Worm (Caenorhabditis elegans) whole organism, L4 larva: ENCODE data around the gene ZK813.2.

Source experiments
- F10B5.3 ChIP-seq: sonication (generic microtip); optimal IDR thresholded peaks from 2 replicates; lab custom pipeline; 2016; ENCODE audit warnings: mild to moderate bottlenecking, missing genetic modification characterization, missing compliant biosample characterization
- Y105C5A.15 ChIP-seq: fragments of 200-800 bp; sonication (Bioruptor generic); IDR thresholded peaks from 2 replicates; pipeline ENCODE4 v1.3.6; 2022; ENCODE audit warnings: missing genetic modification characterization, missing compliant biosample characterization
- Y48G9A.11 ChIP-seq: fragments of 200-800 bp; sonication (Bioruptor generic); IDR thresholded peaks from 2 replicates; pipeline ENCODE4 v1.3.6; 2022; ENCODE audit warnings: missing genetic modification reagents, missing genetic modification characterization, missing compliant biosample characterization
- ces-1 ChIP-seq: fragments of 150-350 bp; sonication (generic microtip); optimal IDR thresholded peaks from 4 replicates; lab custom pipeline; 2014; ENCODE audit warnings: missing biosample characterization, missing genetic modification reagents, missing genetic modification characterization
- cey-2 ChIP-seq: sonication (generic microtip); optimal IDR thresholded peaks from 3 replicates; lab custom pipeline; 2017; ENCODE audit warnings: missing genetic modification characterization, mild to moderate bottlenecking, missing compliant biosample characterization, antibody characterized with exemption, borderline replicate concordance; ENCODE audit not compliant: insufficient read depth
- ctbp-1 ChIP-seq: fragments of 200-800 bp; sonication (Bioruptor generic); IDR thresholded peaks from 2 replicates; pipeline ENCODE4 v1.3.6; 2022; ENCODE audit warnings: missing genetic modification reagents, missing genetic modification characterization, missing compliant biosample characterization
- daf-16 ChIP-seq, 3 experiments: sonication (generic microtip); optimal IDR thresholded peaks; 2 replicates each; lab custom pipeline; 2016 to 2017; ENCODE audit warnings: missing genetic modification characterization in 3 of 3, missing genetic modification reagents in 3 of 3, mild to moderate bottlenecking in 2 of 3, missing compliant biosample characterization in 2 of 3, missing biosample characterization in 1 of 3, moderate library complexity in 1 of 3
- daf-19 ChIP-seq: fragments of 200-800 bp; sonication (Bioruptor generic); conservative IDR thresholded peaks from 2 replicates; pipeline ENCODE4 v1.3.6; 2022; ENCODE audit warnings: missing genetic modification characterization, missing compliant biosample characterization
- daf-8 ChIP-seq: fragments of 200-800 bp; sonication (Bioruptor generic); IDR thresholded peaks from 2 replicates; pipeline ENCODE4 v1.3.6; 2022; ENCODE audit warnings: missing genetic modification characterization, missing compliant biosample characterization
- dmd-6 ChIP-seq: fragments of 200-800 bp; sonication (Bioruptor generic); IDR thresholded peaks from 2 replicates; pipeline ENCODE4 v1.3.6; 2022; ENCODE audit warnings: missing genetic modification reagents, missing genetic modification characterization, missing compliant biosample characterization
- dve-1 ChIP-seq: sonication (generic microtip); optimal IDR thresholded peaks from 2 replicates; lab custom pipeline; 2017; ENCODE audit warnings: antibody characterized with exemption, mild to moderate bottlenecking, missing genetic modification characterization, missing compliant biosample characterization; ENCODE audit not compliant: insufficient read depth
- fos-1 ChIP-seq: fragments of 150-350 bp; optimal IDR thresholded peaks from 2 replicates; lab custom pipeline; 2014; ENCODE audit warnings: missing biosample characterization, missing genetic modification characterization
- hif-1 ChIP-seq, 2 experiments: sonication (generic microtip); optimal IDR thresholded peaks; 2 replicates each; lab custom pipeline; 2016 to 2017; ENCODE audit warnings: missing compliant biosample characterization in 2 of 2, missing genetic modification characterization in 2 of 2, missing genetic modification reagents in 2 of 2, missing genotype in 2 of 2, mild to moderate bottlenecking in 1 of 2
- hlh-11 ChIP-seq: fragments of 200-800 bp; sonication (Bioruptor generic); optimal IDR thresholded peaks from 2 replicates; lab custom pipeline; 2018; ENCODE audit warnings: mild to moderate bottlenecking, missing genetic modification characterization, missing compliant biosample characterization
- hlh-30 ChIP-seq: sonication (generic microtip); optimal IDR thresholded peaks from 2 replicates; lab custom pipeline; 2017; ENCODE audit warnings: antibody characterized with exemption, mild to moderate bottlenecking, missing genetic modification characterization, missing compliant biosample characterization; ENCODE audit not compliant: insufficient read depth
- hmg-1.1 ChIP-seq: fragments of 200-800 bp; sonication (Bioruptor generic); IDR thresholded peaks from 2 replicates; pipeline ENCODE4 v1.3.6; 2022; ENCODE audit warnings: missing genetic modification reagents, missing genetic modification characterization, missing compliant biosample characterization
- lin-1 ChIP-seq: fragments of 200-800 bp; sonication (Bioruptor generic); IDR thresholded peaks from 2 replicates; pipeline ENCODE4 v1.3.6; 2022; ENCODE audit warnings: missing genetic modification reagents, missing genetic modification characterization, missing compliant biosample characterization
- mdl-1 ChIP-seq, 2 experiments: fragments of 150-350 bp in 1 of 2; sonication (generic microtip) in 1 of 2; optimal IDR thresholded peaks; 2 replicates each; lab custom pipeline; 2014 to 2017; ENCODE audit warnings: missing biosample characterization in 2 of 2, missing genetic modification characterization in 2 of 2
- mdt-29 ChIP-seq: fragments of 200-800 bp; sonication (Bioruptor generic); IDR thresholded peaks from 2 replicates; pipeline ENCODE4 v1.3.6; 2022; ENCODE audit warnings: missing genetic modification reagents, missing genetic modification characterization, missing compliant biosample characterization
- mep-1 ChIP-seq: fragments of 150-350 bp; sonication (generic microtip); optimal IDR thresholded peaks from 3 replicates; lab custom pipeline; 2014; ENCODE audit warnings: missing biosample characterization, missing genetic modification characterization
- mes-2 ChIP-seq: sonication (generic microtip); optimal IDR thresholded peaks from 2 replicates; lab custom pipeline; 2016; ENCODE audit warnings: missing genotype, mild to moderate bottlenecking, missing genetic modification characterization, missing compliant biosample characterization; ENCODE audit not compliant: poor library complexity, severe bottlenecking
- mxl-3 ChIP-seq: fragments of 200-800 bp; sonication (Bioruptor generic); optimal IDR thresholded peaks from 2 replicates; lab custom pipeline; 2018; ENCODE audit warnings: mild to moderate bottlenecking, missing genetic modification characterization, missing compliant biosample characterization
- nhr-102 ChIP-seq: sonication (generic microtip); optimal IDR thresholded peaks from 2 replicates; lab custom pipeline; 2016; ENCODE audit warnings: mild to moderate bottlenecking, missing genetic modification characterization, moderate library complexity, missing compliant biosample characterization
- nhr-28 ChIP-seq: fragments of 150-350 bp; optimal IDR thresholded peaks from 2 replicates; lab custom pipeline; 2014; ENCODE audit warnings: missing biosample characterization, missing genetic modification characterization
- nhr-42 ChIP-seq: fragments of 200-800 bp; sonication (Bioruptor generic); IDR thresholded peaks from 2 replicates; pipeline ENCODE4 v1.3.6; 2022; ENCODE audit warnings: missing genetic modification characterization, missing compliant biosample characterization
- nhr-48 ChIP-seq: sonication (generic microtip); optimal IDR thresholded peaks from 2 replicates; lab custom pipeline; 2016; ENCODE audit warnings: mild to moderate bottlenecking, missing genetic modification characterization, missing compliant biosample characterization
- nhr-6 ChIP-seq: fragments of 150-350 bp; optimal IDR thresholded peaks from 2 replicates; lab custom pipeline; 2014; ENCODE audit warnings: missing biosample characterization, missing genetic modification characterization
- nhr-77 ChIP-seq: fragments of 150-350 bp; optimal IDR thresholded peaks from 2 replicates; lab custom pipeline; 2014; ENCODE audit warnings: missing biosample characterization, missing genetic modification characterization
- pha-4 ChIP-seq, 2 experiments: fragments of 150-350 bp in 1 of 2; fragments of 200-800 bp in 1 of 2; sonication (Bioruptor generic) in 1 of 2; IDR thresholded peaks in 1 of 2; optimal IDR thresholded peaks in 1 of 2; 2 replicates each; pipeline versions ENCODE4 v1.3.6 to Lab custom; 2014 to 2022; ENCODE audit warnings: missing genetic modification characterization in 2 of 2, missing genetic modification reagents in 2 of 2, missing biosample characterization in 1 of 2, missing compliant biosample characterization in 1 of 2
- php-3 ChIP-seq: fragments of 200-800 bp; sonication (Bioruptor generic); IDR thresholded peaks from 2 replicates; pipeline ENCODE4 v1.3.6; 2022; ENCODE audit warnings: missing genetic modification reagents, missing genetic modification characterization, missing compliant biosample characterization
- pqm-1 ChIP-seq: sonication (generic microtip); optimal IDR thresholded peaks from 2 replicates; lab custom pipeline; 2017; ENCODE audit warnings: missing biosample characterization, missing genetic modification characterization
- rbr-2 ChIP-seq: sonication (generic microtip); optimal IDR thresholded peaks from 2 replicates; lab custom pipeline; 2016; ENCODE audit warnings: missing genotype, missing genetic modification characterization, missing compliant biosample characterization
- set-16 ChIP-seq: fragments of 200-800 bp; sonication (Bioruptor generic); IDR thresholded peaks from 2 replicates; pipeline ENCODE4 v1.3.6; 2022; ENCODE audit warnings: missing genetic modification reagents, missing genetic modification characterization, missing compliant biosample characterization
- tag-97 ChIP-seq: fragments of 200-800 bp; sonication (Bioruptor generic); IDR thresholded peaks from 2 replicates; pipeline ENCODE4 v1.3.6; 2022; ENCODE audit warnings: missing genetic modification characterization, missing compliant biosample characterization
- unc-130 ChIP-seq: sonication (generic microtip); optimal IDR thresholded peaks from 2 replicates; lab custom pipeline; 2016; ENCODE audit warnings: missing genetic modification reagents, missing genetic modification characterization, missing compliant biosample characterization
- unc-39 ChIP-seq: sonication (generic microtip); optimal IDR thresholded peaks from 2 replicates; lab custom pipeline; 2017; ENCODE audit warnings: missing biosample characterization, missing genetic modification characterization
- unc-62 ChIP-seq, 3 experiments: fragments of 150-350 bp in 1 of 3; sonication (generic microtip); optimal IDR thresholded peaks in 2 of 3; peaks in 1 of 3; 1 replicate in 1 of 3; 2 replicates in 2 of 3; lab custom pipeline; 2014 to 2017; ENCODE audit warnings: missing biosample characterization in 3 of 3, missing genetic modification characterization in 3 of 3, missing genetic modification reagents in 3 of 3, missing genotype in 1 of 3
- vab-7 ChIP-seq: fragments of 200-800 bp; sonication (Bioruptor generic); IDR thresholded peaks from 2 replicates; pipeline ENCODE4 v1.3.6; 2022; ENCODE audit warnings: missing genetic modification reagents, missing genetic modification characterization, missing compliant biosample characterization
- zag-1 ChIP-seq: fragments of 150-350 bp; optimal IDR thresholded peaks from 2 replicates; lab custom pipeline; 2014; ENCODE audit warnings: missing biosample characterization, missing genetic modification characterization
- zip-11 ChIP-seq: fragments of 200-800 bp; sonication (Bioruptor generic); IDR thresholded peaks from 2 replicates; pipeline ENCODE4 v1.3.6; 2022; ENCODE audit warnings: missing genetic modification characterization, missing compliant biosample characterization
- zip-2 ChIP-seq: fragments of 150-350 bp; optimal IDR thresholded peaks from 2 replicates; lab custom pipeline; 2014; ENCODE audit warnings: missing biosample characterization, missing genetic modification characterization
- ztf-7 ChIP-seq: fragments of 150-350 bp; optimal IDR thresholded peaks from 2 replicates; lab custom pipeline; 2014; ENCODE audit warnings: missing biosample characterization, missing genetic modification characterization

ZK813.2 gene

ce11 chrX:3472226-3472625, 28.6 kb downstream of the ZK813.2 start:
- TF ChIP-seq nhr-28 (tag; lab: Kevin White, UChicago) (peak; percentile 87), zip-2 (tag; lab: Kevin White, UChicago) (no peak), Y105C5A.15 (GFP tag; lab: Robert Waterston, UW) (0 out of 2 replicates have a peak, but pooled peaks have one; percentile 39), fos-1 (tag; lab: Kevin White, UChicago) (no peak), Y48G9A.11 (no peak), daf-8 (GFP tag; lab: Robert Waterston, UW) (no peak), lin-1 (GFP tag; lab: Robert Waterston, UW) (peak; percentile 52; the same call in 1 of the 2 replicates), hlh-11 (tag; lab: Kevin White, UChicago) (peak; percentile 74), tag-97 (GFP tag; lab: Robert Waterston, UW) (no peak), hlh-30 (tag; lab: Kevin White, UChicago) (peak; percentile 60), vab-7 (GFP tag; lab: Robert Waterston, UW) (no peak), pqm-1 (tag; lab: Kevin White, UChicago) (peak; percentile 34), dmd-6 (GFP tag; lab: Robert Waterston, UW) (peak; percentile 54), zip-11 (GFP tag; lab: Robert Waterston, UW) (no peak), ztf-7 (tag; lab: Kevin White, UChicago) (no peak), dve-1 (tag; lab: Kevin White, UChicago) (peak; percentile 66), mdt-29 (GFP tag; lab: Robert Waterston, UW) (no peak), hmg-1.1 (GFP tag; lab: Robert Waterston, UW) (0 out of 2 replicates have a peak, but pooled peaks have one; percentile 53), hif-1 (tag; optimal IDR thresholded peaks at IDR 0.05; lab: Kevin White, UChicago) (peak in 1 of 2 experiments; percentile 4), nhr-77 (tag; lab: Kevin White, UChicago) (no peak), nhr-6 (peak; percentile 55), ces-1 (GFP tag; lab: Kevin White, UChicago) (no peak), unc-130 (no peak), nhr-42 (no peak), daf-19 (GFP tag; lab: Robert Waterston, UW) (no peak), mxl-3 (peak; percentile 60), set-16 (GFP tag; lab: Robert Waterston, UW) (peak; percentile 53), zag-1 (tag; lab: Kevin White, UChicago) (no peak), rbr-2 (tag; lab: Kevin White, UChicago) (peak; percentile 30), nhr-48 (tag; lab: Kevin White, UChicago) (no peak), daf-16 (GFP tag; optimal IDR thresholded peaks at IDR 0.05; lab: Kevin White, UChicago) (no peak), daf-16 (tag; optimal IDR thresholded peaks at IDR 0.05; lab: Kevin White, UChicago) (peak; percentile 64), pha-4 (GFP tag; IDR thresholded peaks at IDR 0.05; lab: Robert Waterston, UW) (no peak), pha-4 (tag; optimal IDR thresholded peaks at IDR 0.05; lab: Kevin White, UChicago) (peak; percentile 95), F10B5.3 (tag; lab: Kevin White, UChicago) (peak; percentile 4), nhr-102 (tag; lab: Kevin White, UChicago) (peak; percentile 2), mes-2 (tag; lab: Kevin White, UChicago) (peak; percentile 64), unc-39 (tag; lab: Kevin White, UChicago) (no peak), unc-62 (GFP tag; optimal IDR thresholded peaks at IDR 0.05 in 1 of 2; lab: Kevin White, UChicago) (peak in 1 of 2 experiments; percentile 95), unc-62 (tag; optimal IDR thresholded peaks at IDR 0.05; lab: Kevin White, UChicago) (no peak), mdl-1 (tag; optimal IDR thresholded peaks at IDR 0.05; lab: Kevin White, UChicago) (peak in 1 of 2 experiments; percentile 74), ctbp-1 (GFP tag; lab: Robert Waterston, UW) (no peak), mep-1 (tag; lab: Kevin White, UChicago) (peak; percentile 68), php-3 (GFP tag; lab: Robert Waterston, UW) (no peak), cey-2 (tag; lab: Kevin White, UChicago) (no peak)
